Fruit fly (Drosophila melanogaster) whole organism, embryonic: ENCODE measurements around the gene Cchl.
A peak's percentile ranks its signal among the peaks of the same experiment; 100 is the strongest.

Source experiments
- Atf6 ChIP-seq: fragments of 200-800 bp; sonication (Bioruptor generic); IDR thresholded peaks from 2 replicates; pipeline ENCODE4 v1.3.6; 2022; ENCODE audit warnings: missing biosample characterization, missing genetic modification characterization
- CG10654 ChIP-seq: fragments of 200-800 bp; sonication (Bioruptor generic); optimal IDR thresholded peaks from 2 replicates; lab custom pipeline; 2016; ENCODE audit warnings: missing biosample characterization, missing genetic modification characterization
- CG11504 ChIP-seq: fragments of 200-800 bp; sonication (Bioruptor generic); optimal IDR thresholded peaks from 3 replicates; lab custom pipeline; 2019; ENCODE audit warnings: missing biosample characterization, mild to moderate bottlenecking, missing genetic modification characterization, moderate library complexity
- CG13624 ChIP-seq: fragments of 200-800 bp; sonication (Bioruptor generic); optimal IDR thresholded peaks from 2 replicates; lab custom pipeline; 2016; ENCODE audit warnings: missing biosample characterization, missing genetic modification characterization
- CG13775 ChIP-seq: fragments of 200-800 bp; sonication (Bioruptor generic); optimal IDR thresholded peaks from 3 replicates; lab custom pipeline; 2017; ENCODE audit warnings: missing biosample characterization, mild to moderate bottlenecking, missing genetic modification characterization
- CG14050 ChIP-seq: fragments of 200-800 bp; sonication (Bioruptor generic); IDR thresholded peaks from 3 replicates; pipeline ENCODE4 v1.3.6; 2022; ENCODE audit warnings: missing biosample characterization, missing genetic modification characterization
- CG14710 ChIP-seq: fragments of 200-800 bp; sonication (Bioruptor generic); optimal IDR thresholded peaks from 3 replicates; lab custom pipeline; 2019; ENCODE audit warnings: missing biosample characterization, mild to moderate bottlenecking, missing genetic modification characterization, moderate library complexity
- CG15601 ChIP-seq: fragments of 200-800 bp; sonication (Bioruptor generic); optimal IDR thresholded peaks from 3 replicates; lab custom pipeline; 2019; ENCODE audit warnings: missing biosample characterization, mild to moderate bottlenecking, missing genetic modification characterization, moderate library complexity
- CG16815 ChIP-seq: fragments of 200-800 bp; sonication (Bioruptor generic); optimal IDR thresholded peaks from 3 replicates; lab custom pipeline; 2017; ENCODE audit warnings: missing biosample characterization, mild to moderate bottlenecking, missing genetic modification characterization
- CG30431 ChIP-seq: fragments of 200-800 bp; sonication (Bioruptor generic); optimal IDR thresholded peaks from 2 replicates; lab custom pipeline; 2017; ENCODE audit warnings: missing biosample characterization, missing genetic modification characterization
- CG33213 ChIP-seq: fragments of 200-800 bp; sonication (Bioruptor generic); optimal IDR thresholded peaks from 3 replicates; lab custom pipeline; 2016; ENCODE audit warnings: missing biosample characterization, missing genetic modification characterization
- CG3407 ChIP-seq: fragments of 200-800 bp; sonication (Bioruptor generic); optimal IDR thresholded peaks from 2 replicates; lab custom pipeline; 2018; ENCODE audit warnings: missing biosample characterization, mild to moderate bottlenecking, missing genetic modification characterization
- CG4617 ChIP-seq: fragments of 200-800 bp; sonication (Bioruptor generic); optimal IDR thresholded peaks from 3 replicates; lab custom pipeline; 2016; ENCODE audit warnings: missing biosample characterization, missing genetic modification characterization, borderline replicate concordance
- CG4854 ChIP-seq: fragments of 200-800 bp; sonication (Bioruptor generic); optimal IDR thresholded peaks from 2 replicates; lab custom pipeline; 2016; ENCODE audit warnings: missing biosample characterization, missing genetic modification characterization, inconsistent platforms
- CG6683 ChIP-seq: fragments of 200-800 bp; sonication (Bioruptor generic); optimal IDR thresholded peaks from 2 replicates; lab custom pipeline; 2017; ENCODE audit warnings: missing biosample characterization, mild to moderate bottlenecking, missing genetic modification characterization, missing genetic modification reagents
- Chrac-16 ChIP-seq: fragments of 200-800 bp; sonication (Bioruptor generic); optimal IDR thresholded peaks from 3 replicates; lab custom pipeline; 2016; ENCODE audit warnings: missing biosample characterization, missing genetic modification characterization
- Doc3 ChIP-seq: fragments of 200-800 bp; sonication (Bioruptor generic); IDR thresholded peaks from 3 replicates; pipeline ENCODE4 v1.3.6; 2022; ENCODE audit warnings: missing biosample characterization, missing genetic modification characterization; ENCODE audit not compliant: partially characterized antibody
- HLH3B ChIP-seq: fragments of 200-800 bp; sonication (Bioruptor generic); IDR thresholded peaks from 2 replicates; pipeline ENCODE4 v1.3.6; 2022; ENCODE audit warnings: missing biosample characterization, missing genetic modification characterization
- HLH54F ChIP-seq: fragments of 200-800 bp; sonication (Bioruptor generic); optimal IDR thresholded peaks from 3 replicates; lab custom pipeline; 2016; ENCODE audit warnings: missing biosample characterization, missing genetic modification characterization
- MESR4 ChIP-seq: fragments of 200-800 bp; sonication (Bioruptor generic); optimal IDR thresholded peaks from 2 replicates; lab custom pipeline; 2018; ENCODE audit warnings: missing biosample characterization, mild to moderate bottlenecking, missing genetic modification characterization, moderate library complexity
- Med ChIP-seq: fragments of 200-800 bp; sonication (Bioruptor generic); peaks from one replicate; lab custom pipeline; 2016; ENCODE audit warnings: missing biosample characterization, missing genetic modification characterization, mild to moderate bottlenecking, inconsistent platforms, moderate library complexity
- Myb ChIP-seq: fragments of 200-800 bp; sonication (Bioruptor generic); optimal IDR thresholded peaks from 2 replicates; lab custom pipeline; 2016; ENCODE audit warnings: missing biosample characterization, missing genetic modification characterization
- NC2β ChIP-seq: fragments of 200-800 bp; sonication (Bioruptor generic); optimal IDR thresholded peaks from 2 replicates; lab custom pipeline; 2016; ENCODE audit warnings: missing biosample characterization, missing genetic modification characterization
- NK7.1 ChIP-seq: fragments of 200-800 bp; sonication (Bioruptor generic); optimal IDR thresholded peaks from 3 replicates; lab custom pipeline; 2016; ENCODE audit warnings: missing biosample characterization, missing genetic modification characterization
- Nf-YC ChIP-seq: fragments of 200-800 bp; optimal IDR thresholded peaks from 3 replicates; lab custom pipeline; 2019; ENCODE audit warnings: missing biosample characterization, mild to moderate bottlenecking, missing genetic modification characterization, moderate library complexity
- NfI ChIP-seq: fragments of 200-800 bp; sonication (Bioruptor generic); optimal IDR thresholded peaks from 3 replicates; lab custom pipeline; 2018; ENCODE audit warnings: missing biosample characterization, mild to moderate bottlenecking, missing genetic modification characterization, moderate library complexity
- PHDP ChIP-seq: fragments of 200-800 bp; sonication (Bioruptor generic); optimal IDR thresholded peaks from 3 replicates; lab custom pipeline; 2018; ENCODE audit warnings: missing biosample characterization, mild to moderate bottlenecking, missing genetic modification characterization, moderate library complexity
- Side ChIP-seq: fragments of 200-800 bp; sonication (Bioruptor generic); optimal IDR thresholded peaks from 2 replicates; lab custom pipeline; 2016; ENCODE audit warnings: missing biosample characterization, missing genetic modification characterization
- Taf1 ChIP-seq: fragments of 200-800 bp; sonication (Bioruptor generic); IDR thresholded peaks from 2 replicates; pipeline ENCODE4 v1.3.6; 2022; ENCODE audit warnings: missing biosample characterization, missing genetic modification characterization
- amos ChIP-seq: fragments of 200-800 bp; sonication (Bioruptor generic); IDR thresholded peaks from 2 replicates; pipeline ENCODE4 v1.3.6; 2022; ENCODE audit warnings: missing biosample characterization, missing genetic modification characterization; ENCODE audit not compliant: partially characterized antibody
- bsh ChIP-seq, 2 experiments: fragments of 200-800 bp; sonication (Bioruptor generic); optimal IDR thresholded peaks; 2 replicates each; lab custom pipeline; 2017 to 2018; ENCODE audit warnings: mild to moderate bottlenecking in 2 of 2, missing biosample characterization in 2 of 2, missing genetic modification characterization in 2 of 2, moderate library complexity in 1 of 2
- crp ChIP-seq, 2 experiments: fragments of 200-800 bp; sonication (Bioruptor generic); optimal IDR thresholded peaks; 2 replicates in 1 of 2; 3 replicates in 1 of 2; lab custom pipeline; 2017; ENCODE audit warnings: missing biosample characterization in 2 of 2, missing genetic modification characterization in 2 of 2, mild to moderate bottlenecking in 1 of 2, moderate library complexity in 1 of 2
- dmrt99B ChIP-seq: fragments of 200-800 bp; sonication (Bioruptor generic); optimal IDR thresholded peaks from 2 replicates; lab custom pipeline; 2018; ENCODE audit warnings: missing biosample characterization, mild to moderate bottlenecking, missing genetic modification characterization, moderate library complexity
- ems ChIP-seq: fragments of 200-800 bp; sonication (Bioruptor generic); optimal IDR thresholded peaks from 3 replicates; lab custom pipeline; 2016; ENCODE audit warnings: missing biosample characterization, missing genetic modification characterization
- ewg ChIP-seq: fragments of 200-800 bp; sonication (Bioruptor generic); optimal IDR thresholded peaks from 3 replicates; lab custom pipeline; 2017; ENCODE audit warnings: mild to moderate bottlenecking, missing biosample characterization, missing genetic modification reagents, missing genetic modification characterization
- gcm ChIP-seq: fragments of 200-800 bp; sonication (Bioruptor generic); optimal IDR thresholded peaks from 2 replicates; lab custom pipeline; 2019; ENCODE audit warnings: missing biosample characterization, mild to moderate bottlenecking, missing genetic modification characterization, moderate library complexity
- gro ChIP-seq: fragments of 200-800 bp; sonication (Bioruptor generic); optimal IDR thresholded peaks from 2 replicates; lab custom pipeline; 2016; ENCODE audit warnings: missing biosample characterization, missing genetic modification characterization
- h ChIP-seq: fragments of >200 bp; optimal IDR thresholded peaks from 2 replicates; lab custom pipeline; 2017
- luna ChIP-seq: fragments of 200-800 bp; sonication (Bioruptor generic); optimal IDR thresholded peaks from 2 replicates; lab custom pipeline; 2016; ENCODE audit warnings: missing biosample characterization, missing genetic modification characterization
- p53 ChIP-seq: fragments of 200-800 bp; sonication (Bioruptor generic); optimal IDR thresholded peaks from 2 replicates; lab custom pipeline; 2016; ENCODE audit warnings: missing biosample characterization, missing genetic modification characterization
- ro ChIP-seq: fragments of 200-800 bp; sonication (Bioruptor generic); IDR thresholded peaks from 2 replicates; pipeline ENCODE4 v1.3.6; 2022; ENCODE audit warnings: missing biosample characterization, missing genetic modification characterization
- salm ChIP-seq: fragments of 200-800 bp; sonication (Bioruptor generic); optimal IDR thresholded peaks from 2 replicates; lab custom pipeline; 2018; ENCODE audit warnings: missing biosample characterization, mild to moderate bottlenecking, missing genetic modification characterization
- sim ChIP-seq: fragments of 200-800 bp; sonication (Bioruptor generic); IDR thresholded peaks from 2 replicates; pipeline ENCODE4 v1.3.6; 2022; ENCODE audit warnings: missing biosample characterization, missing genetic modification characterization
- slbo ChIP-seq: fragments of 200-800 bp; sonication (Bioruptor generic); IDR thresholded peaks from 2 replicates; pipeline ENCODE4 v1.3.6; 2022; ENCODE audit warnings: missing biosample characterization, missing genetic modification characterization
- stc ChIP-seq: fragments of 200-800 bp; sonication (Bioruptor generic); IDR thresholded peaks from 2 replicates; pipeline ENCODE4 v1.3.6; 2022; ENCODE audit warnings: missing biosample characterization, missing genetic modification characterization
- tin ChIP-seq: fragments of 200-800 bp; sonication (Bioruptor generic); optimal IDR thresholded peaks from 3 replicates; lab custom pipeline; 2016; ENCODE audit warnings: missing biosample characterization, missing genetic modification characterization
- tll ChIP-seq, 2 experiments: fragments of 200-800 bp in 1 of 2; fragments of >200 bp in 1 of 2; sonication (Bioruptor generic) in 1 of 2; optimal IDR thresholded peaks; 2 replicates each; lab custom pipeline; 2017 to 2019; ENCODE audit warnings: missing biosample characterization in 2 of 2, missing genetic modification characterization in 2 of 2, mild to moderate bottlenecking in 1 of 2, moderate library complexity in 1 of 2
- unc-4 ChIP-seq: fragments of 200-800 bp; sonication (Bioruptor generic); IDR thresholded peaks from 2 replicates; pipeline ENCODE4 v1.3.6; 2022; ENCODE audit warnings: missing biosample characterization, missing genetic modification characterization; ENCODE audit not compliant: partially characterized antibody
- vfl ChIP-seq: fragments of 200-800 bp; sonication (Bioruptor generic); optimal IDR thresholded peaks from 2 replicates; lab custom pipeline; 2016; ENCODE audit warnings: missing biosample characterization, missing genetic modification characterization
- z ChIP-seq: fragments of 200-800 bp; sonication (Bioruptor generic); IDR thresholded peaks from 3 replicates; pipeline ENCODE4 v1.3.6; 2022; ENCODE audit warnings: missing biosample characterization, missing genetic modification characterization

Cchl gene

DNA sequence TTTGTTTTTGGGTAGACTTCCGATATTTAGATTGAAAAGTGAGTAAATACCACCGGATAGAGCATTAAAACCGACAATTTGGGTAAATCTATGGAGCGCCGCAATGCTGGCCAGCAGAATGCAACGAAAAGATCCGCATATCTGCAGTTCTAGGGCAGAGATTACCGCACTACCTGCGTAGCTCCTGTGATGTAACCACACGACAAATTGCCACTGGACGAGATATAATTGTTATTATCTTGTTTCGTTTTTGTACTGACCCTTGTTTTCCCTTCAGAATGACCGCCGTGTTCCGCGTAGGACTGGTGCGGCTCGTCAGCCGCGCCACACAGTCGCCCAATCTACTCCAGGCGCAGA lies 441 bp upstream of the Cchl start (continued):
- TF ChIP-seq Atf6 (no peak), MESR4 (peak; percentile 73), salm (tag; lab: Kevin White, UChicago) (no peak), luna (GFP tag; lab: Kevin White, UChicago) (no peak), CG14710 (tag; lab: Kevin White, UChicago) (peak; percentile 3)

DNA sequence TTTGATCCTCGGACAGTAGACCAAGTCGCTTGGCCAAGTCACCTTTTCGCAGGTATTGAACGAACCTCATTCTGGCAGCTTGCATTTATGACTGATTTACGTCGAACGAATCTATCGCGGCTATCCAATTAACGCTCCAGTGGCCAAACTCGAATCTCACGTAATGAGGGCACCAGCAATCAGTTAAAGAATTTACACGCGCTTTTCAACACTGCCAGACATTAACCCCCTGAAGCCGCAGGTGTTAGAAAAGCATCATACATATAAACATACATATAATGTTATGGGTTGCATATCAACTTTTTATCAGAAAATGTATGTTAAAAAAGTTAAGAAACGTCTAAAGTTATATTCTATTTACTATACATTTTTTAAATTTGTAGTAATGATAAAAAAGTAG lies 2.0 kb downstream of the Cchl start, which contains the start of gene CG6028:
Gene CG6028 (minus strand): TSS at position 187 of the 400 bp plus-strand sequence.
- no peak for TF ChIP-seq CG13775 (GFP tag; lab: Kevin White, UChicago)
- no peak for TF ChIP-seq CG15601
- TF ChIP-seq Myb (GFP tag; lab: Kevin White, UChicago): no peak
- TF ChIP-seq HLH3B (GFP tag; lab: Robert Waterston, UW): no peak
- TF ChIP-seq stc (GFP tag; lab: Robert Waterston, UW): no peak
- peak in 1 of 2 experiments; percentile 17 for TF ChIP-seq bsh (GFP tag; optimal IDR thresholded peaks at IDR 0.05; lab: Kevin White, UChicago)
- TF ChIP-seq ewg (GFP tag; lab: Kevin White, UChicago): no peak
- peak; percentile 2 for TF ChIP-seq tin
- no peak for TF ChIP-seq CG33213 (GFP tag; lab: Kevin White, UChicago)
- no peak for TF ChIP-seq CG6683 (GFP tag; lab: Kevin White, UChicago)
- peak; percentile 32; the same call in 1 of the 2 replicates for TF ChIP-seq amos (GFP tag; lab: Robert Waterston, UW)
- peak; percentile 36 for TF ChIP-seq ems
- no peak for TF ChIP-seq p53 (GFP tag; lab: Kevin White, UChicago)
- TF ChIP-seq tll (GFP tag; optimal IDR thresholded peaks at IDR 0.05; lab: Kevin White, UChicago): no peak
- no peak for TF ChIP-seq Taf1 (GFP tag; lab: Robert Waterston, UW)
- peak; percentile 89 for TF ChIP-seq Med (GFP tag; lab: Kevin White, UChicago)
- peak; percentile 43 for TF ChIP-seq gro (GFP tag; lab: Kevin White, UChicago)
- TF ChIP-seq vfl (GFP tag; lab: Kevin White, UChicago): no peak
- TF ChIP-seq NC2β: no peak
- no peak for TF ChIP-seq CG3407 (GFP tag; lab: Kevin White, UChicago)
- no peak for TF ChIP-seq gcm (GFP tag; lab: Kevin White, UChicago)
- no peak for TF ChIP-seq dmrt99B
- no peak for TF ChIP-seq CG13624 (GFP tag; lab: Kevin White, UChicago)
- peak in 1 of 2 experiments; percentile 13 for TF ChIP-seq crp (GFP tag; optimal IDR thresholded peaks at IDR 0.05; lab: Kevin White, UChicago)
- TF ChIP-seq CG11504 (tag; lab: Kevin White, UChicago): no peak
- TF ChIP-seq NK7.1 (GFP tag; lab: Kevin White, UChicago): no peak
- peak; percentile 20 for TF ChIP-seq unc-4 (GFP tag; lab: Robert Waterston, UW)
- TF ChIP-seq CG16815 (GFP tag; lab: Kevin White, UChicago): no peak
- TF ChIP-seq z: no peak
- peak; percentile 39 for TF ChIP-seq NfI
- no peak for TF ChIP-seq CG30431 (GFP tag; lab: Kevin White, UChicago)
- TF ChIP-seq CG4617 (GFP tag; lab: Kevin White, UChicago): no peak
- peak; percentile 16 for TF ChIP-seq HLH54F
- TF ChIP-seq Nf-YC (tag; lab: Kevin White, UChicago): no peak
- TF ChIP-seq h (lab: Kevin White, UChicago): no peak
- peak; percentile 10 for TF ChIP-seq Side (GFP tag; lab: Kevin White, UChicago)
- peak; percentile 40; the same call in 1 of the 3 replicates for TF ChIP-seq Doc3
- no peak for TF ChIP-seq CG14050 (GFP tag; lab: Robert Waterston, UW)
- peak; percentile 61; the same call in 1 of the 2 replicates for TF ChIP-seq slbo
- TF ChIP-seq Chrac-16 (GFP tag; lab: Kevin White, UChicago): no peak
- no peak for TF ChIP-seq sim
- TF ChIP-seq CG4854 (GFP tag; lab: Kevin White, UChicago): no peak
- TF ChIP-seq CG10654 (GFP tag; lab: Kevin White, UChicago): no peak
- no peak for TF ChIP-seq ro (GFP tag; lab: Robert Waterston, UW)
- peak; percentile 12 for TF ChIP-seq PHDP (tag; lab: Kevin White, UChicago)
